Fruit fly (Drosophila melanogaster) S2 (cell line): ENCODE measurements around the gene Bub1.

Source experiments
- CG8478 ChIP-seq: fragments of >200 bp; optimal IDR thresholded peaks from 2 replicates; lab custom pipeline; 2018
- CTCF ChIP-seq, 2 experiments: fragments of >200 bp; optimal IDR thresholded peaks; 2 replicates each; lab custom pipeline; 2018

- TF ChIP-seq CTCF (optimal IDR thresholded peaks at IDR 0.05; lab: Kevin White, UChicago) (no peak), CG8478 (lab: Kevin White, UChicago) (no peak)
These were observed 15.2 kb upstream of the Bub1 start, which contains the start of gene Cyp4ac1 for dm6 chr2L:5263343-5264051.
